Worm (Caenorhabditis elegans): ENCODE measurements around the gene F36H5.4.

The F36H5.4 gene

ce11 chrII:1756072-1756471 lies 5.6 kb upstream of the F36H5.4 start, which contains the start of gene F36H5.17:
TSS of gene F36H5.17 (minus strand) at chrII:1756172.
- TF ChIP-seq sma-3 (GFP tag; optimal IDR thresholded peaks at IDR 0.05) (no peak), skn-1 (tag; optimal IDR thresholded peaks at IDR 0.05) (no peak), sma-9 (GFP tag; optimal IDR thresholded peaks at IDR 0.05) (no peak), sma-9 (tag; optimal IDR thresholded peaks at IDR 0.05) (no peak), snpc-4 (tag; optimal IDR thresholded peaks at IDR 0.05) (no peak), elt-3 (tag; optimal IDR thresholded peaks at IDR 0.05) (no peak), nhr-6 (tag; optimal IDR thresholded peaks at IDR 0.05) (no peak), lin-39 (tag; optimal IDR thresholded peaks at IDR 0.05) (no peak), crh-2 (tag; optimal IDR thresholded peaks at IDR 0.05) (no peak), R02D3.7 (tag; optimal IDR thresholded peaks at IDR 0.05) (no peak), lsy-2 (tag; optimal IDR thresholded peaks at IDR 0.05) (no peak), sem-4 (tag; optimal IDR thresholded peaks at IDR 0.05) (no peak), mdl-1 (tag; optimal IDR thresholded peaks at IDR 0.05) (no peak), nhr-77 (tag; optimal IDR thresholded peaks at IDR 0.05) (no peak)

ce11 chrII:1756582-1756981 lies 5.1 kb upstream of the F36H5.4 start, which contains the start of gene fbxb-53:
TSS of gene fbxb-53 (plus strand) at chrII:1756882.
- TF ChIP-seq elt-1 (tag; optimal IDR thresholded peaks at IDR 0.05) (no peak), lin-39 (tag; optimal IDR thresholded peaks at IDR 0.05) (no peak), mbf-1 (tag; optimal IDR thresholded peaks at IDR 0.05) (no peak), unc-39 (tag; optimal IDR thresholded peaks at IDR 0.05) (no peak), sma-9 (GFP tag; optimal IDR thresholded peaks at IDR 0.05) (no peak), sma-9 (tag; optimal IDR thresholded peaks at IDR 0.05) (no peak), ztf-11 (tag; optimal IDR thresholded peaks at IDR 0.05) (no peak), alr-1 (tag; optimal IDR thresholded peaks at IDR 0.05) (no peak)

ce11 chrII:1757033-1757432 lies 4.6 kb upstream of the F36H5.4 start, which contains the start of gene F36H5.10:
TSS of gene F36H5.10 (plus strand) at chrII:1757333.
- TF ChIP-seq mbf-1 (tag; optimal IDR thresholded peaks at IDR 0.05) (no peak), C34F6.9 (tag; optimal IDR thresholded peaks at IDR 0.05) (no peak), unc-39 (tag; optimal IDR thresholded peaks at IDR 0.05) (no peak), nhr-129 (tag; optimal IDR thresholded peaks at IDR 0.05) (no peak), blmp-1 (tag; optimal IDR thresholded peaks at IDR 0.05; ENCODE audit: insufficient read depth) (no peak), lin-39 (tag; optimal IDR thresholded peaks at IDR 0.05) (no peak), egl-27 (tag; optimal IDR thresholded peaks at IDR 0.05) (no peak), ceh-16 (tag; optimal IDR thresholded peaks at IDR 0.05) (no peak), R02D3.7 (tag; optimal IDR thresholded peaks at IDR 0.05) (no peak), gmeb-1 (tag; optimal IDR thresholded peaks at IDR 0.05) (no peak), unc-62 (GFP tag; optimal IDR thresholded peaks at IDR 0.05) (no peak), ceh-82 (tag; optimal IDR thresholded peaks at IDR 0.05) (no peak), F13H6.1 (tag; optimal IDR thresholded peaks at IDR 0.05) (no peak), nhr-237 (tag; optimal IDR thresholded peaks at IDR 0.05) (no peak)

- TF ChIP-seq fos-1 (tag; optimal IDR thresholded peaks at IDR 0.05) (no peak), unc-62 (GFP tag; optimal IDR thresholded peaks at IDR 0.05) (no peak), nhr-11 (tag; optimal IDR thresholded peaks at IDR 0.05) (no peak), mab-5 (tag; optimal IDR thresholded peaks at IDR 0.05) (no peak), peb-1 (tag; optimal IDR thresholded peaks at IDR 0.05) (no peak), nhr-21 (tag; optimal IDR thresholded peaks at IDR 0.05) (no peak), ZK546.5 (tag; optimal IDR thresholded peaks at IDR 0.05) (no peak), elt-1 (tag; optimal IDR thresholded peaks at IDR 0.05) (no peak), nhr-25 (tag; optimal IDR thresholded peaks at IDR 0.05) (no peak), F13H6.1 (tag; optimal IDR thresholded peaks at IDR 0.05) (no peak), lin-39 (tag; optimal IDR thresholded peaks at IDR 0.05) (no peak), unc-39 (tag; optimal IDR thresholded peaks at IDR 0.05) (no peak)
These were observed 2.1 kb upstream of the F36H5.4 start, which contains the start of gene F36H5.18 for ce11 chrII:1759602-1760001. TSS of gene F36H5.18 (plus strand) at chrII:1759902.

- no peak for TF ChIP-seq crh-2 (tag; optimal IDR thresholded peaks at IDR 0.05)
- TF ChIP-seq lin-11 (tag; optimal IDR thresholded peaks at IDR 0.05): no peak
- TF ChIP-seq ceh-16 (tag; optimal IDR thresholded peaks at IDR 0.05): no peak
- no peak for TF ChIP-seq lsy-2 (tag; optimal IDR thresholded peaks at IDR 0.05)
- no peak for TF ChIP-seq F13H6.1 (tag; optimal IDR thresholded peaks at IDR 0.05)
These were observed 1.4 kb downstream of the F36H5.4 start, which contains the start of gene math-28 for ce11 chrII:1763072-1763471. TSS of gene math-28 (plus strand) at chrII:1763372.

Measured in whole organism, L2 larva.